Worm (Caenorhabditis elegans) whole organism, dauer: Measurements from ENCODE around the gene nth-1.

Source experiments
- unc-62 ChIP-seq: sonication (generic microtip); optimal IDR thresholded peaks from 2 replicates; lab custom pipeline; 2017; ENCODE audit warnings: missing biosample characterization, missing genetic modification reagents, missing genetic modification characterization

nth-1 gene

DNA sequence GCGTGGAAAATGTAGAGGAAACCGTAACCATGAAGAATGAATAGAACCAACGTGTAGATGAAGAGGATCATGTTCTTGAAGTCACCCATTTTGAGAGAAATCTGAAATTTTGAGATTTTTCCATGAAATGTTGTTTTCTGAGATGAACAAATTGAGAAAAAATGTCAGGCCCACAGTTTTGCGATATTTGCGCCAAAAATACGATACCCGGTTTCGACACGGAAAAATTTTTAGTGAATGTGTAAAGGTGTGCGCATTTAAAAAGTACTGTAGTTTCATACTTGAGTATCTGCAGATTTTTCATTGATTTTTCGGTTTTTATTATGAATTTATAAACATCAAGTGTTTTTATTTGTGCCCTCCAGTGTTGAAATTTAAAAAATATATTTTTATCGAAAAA lies 8.2 kb upstream of the nth-1 start, which contains the start of gene R10E4.9:
R10E4.9 (minus strand) TSS at position 101 of the 400 bp plus-strand sequence.
- no peak for TF ChIP-seq unc-62

- no peak for TF ChIP-seq unc-62
Measured at ce11 chrIII:4300989-4301498, 7.0 kb upstream of the nth-1 start, which contains the start of gene R10E4.11. Gene R10E4.11 (minus strand): TSS chrIII:4301039.

DNA sequence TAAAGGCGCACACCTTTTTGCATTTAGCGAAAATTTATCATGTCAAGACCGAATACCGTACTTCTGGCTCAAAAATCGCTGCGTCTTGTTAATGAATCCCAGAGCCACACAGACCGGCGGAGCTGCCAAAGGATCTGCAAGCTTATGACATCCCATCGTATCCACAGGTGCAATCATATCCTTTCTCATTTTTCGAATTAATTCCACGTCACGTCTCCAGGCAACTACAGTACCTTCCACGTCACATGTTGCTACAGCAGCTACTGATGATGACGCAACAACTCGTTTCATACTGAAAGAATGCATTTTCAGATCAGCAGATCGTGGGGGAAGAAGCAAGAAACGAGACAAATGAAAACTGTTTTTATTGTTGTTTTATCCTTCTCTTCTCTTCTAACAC lies 945 bp downstream of the nth-1 start, which contains the start of gene R10E4.6:
R10E4.6 (plus strand) TSS at position 301 of the 400 bp plus-strand sequence.
- TF ChIP-seq unc-62, result no peak

ce11 chrIII:4291216-4291691 lies 2.8 kb downstream of the nth-1 start, which contains the start of gene mcm-5:
Gene mcm-5 (minus strand): TSS chrIII:4291266.
- TF ChIP-seq unc-62, result no peak

- no peak for TF ChIP-seq unc-62
Measured at ce11 chrIII:4289952-4290351, 4.1 kb downstream of the nth-1 start.

- no peak for TF ChIP-seq unc-62
Measured at ce11 chrIII:4287379-4287778, 6.7 kb downstream of the nth-1 start, which contains the start of gene R10E4.3. Gene R10E4.3 (minus strand): TSS chrIII:4287479.

DNA sequence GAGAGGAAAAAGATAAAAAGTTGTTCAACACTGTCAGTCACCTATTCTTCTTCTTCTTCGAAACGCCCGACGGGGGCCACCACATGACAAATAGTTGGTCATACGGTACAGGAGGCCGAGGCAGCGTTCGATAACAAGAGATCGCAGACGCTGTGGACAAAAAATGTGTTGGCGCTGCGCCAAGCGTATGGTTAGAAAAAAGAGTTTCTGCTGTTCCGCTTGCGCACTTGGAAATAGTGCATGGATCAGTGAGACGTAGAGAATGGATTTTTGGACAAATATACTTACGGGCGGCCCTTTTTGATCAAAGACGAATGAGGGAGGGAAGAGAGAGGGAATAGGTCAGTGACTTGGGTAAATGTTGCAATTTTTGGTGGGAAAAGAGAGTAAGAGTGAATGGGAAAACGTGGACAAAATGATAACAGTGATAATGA lies 9.3 kb downstream of the nth-1 start:
- TF ChIP-seq unc-62, result no peak

DNA sequence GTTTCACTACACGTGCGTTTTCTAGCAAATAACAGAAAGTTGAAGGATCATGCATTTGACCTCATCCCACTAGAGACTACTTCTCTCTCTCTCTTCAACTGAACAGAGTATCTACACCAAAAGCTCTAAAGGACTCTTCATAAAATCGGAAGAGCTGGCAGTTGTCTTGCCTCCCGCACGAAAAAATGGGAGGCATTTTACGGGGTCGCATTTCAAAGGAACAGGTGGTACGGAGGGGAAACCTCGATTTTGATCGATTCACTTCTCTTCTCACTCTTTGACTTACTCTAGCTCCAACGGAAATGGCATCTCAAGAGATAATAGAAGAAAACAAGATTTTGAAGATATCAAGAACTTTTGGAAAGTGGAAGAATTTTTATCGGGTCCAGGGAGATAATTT lies 10.9 kb downstream of the nth-1 start:
- no peak for TF ChIP-seq unc-62

DNA sequence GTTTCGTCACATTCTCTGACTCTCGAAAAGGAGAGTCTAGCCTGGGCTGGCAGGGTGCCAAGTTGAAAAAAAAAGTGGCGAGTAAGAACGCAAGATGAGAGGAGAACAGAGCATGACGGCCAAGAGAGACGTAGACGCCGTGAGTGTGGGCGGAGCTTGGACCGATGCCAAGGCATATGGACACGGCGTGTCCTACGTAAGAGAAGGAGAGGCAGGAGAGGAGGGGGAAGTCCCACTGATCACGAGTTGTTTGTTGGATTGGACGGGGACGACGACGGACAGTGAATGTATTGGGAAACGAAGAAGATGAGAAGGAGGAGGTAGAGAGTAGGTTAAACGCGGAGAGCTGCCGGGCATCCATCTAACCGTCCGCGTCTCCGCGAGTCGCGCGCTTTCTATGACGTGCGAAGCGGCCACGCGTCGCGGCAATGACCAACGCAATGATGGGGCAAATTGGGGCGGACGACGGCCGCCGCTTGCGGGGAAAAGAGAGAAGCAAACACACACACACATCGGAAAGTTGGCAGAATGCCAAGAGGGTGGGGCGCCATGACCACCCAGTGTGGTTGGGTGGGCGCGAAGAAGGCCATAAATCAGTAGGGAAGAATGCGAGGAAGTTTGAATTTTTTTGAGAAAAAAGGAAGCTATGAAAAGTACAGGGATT lies 12.0 kb downstream of the nth-1 start:
- peak; percentile 48 for TF ChIP-seq unc-62

- TF ChIP-seq unc-62, result no peak
Measured at ce11 chrIII:4280215-4281173, 13.6 kb downstream of the nth-1 start, which contains the start of gene sup-26. Gene sup-26 (minus strand): TSS chrIII:4280224.

DNA sequence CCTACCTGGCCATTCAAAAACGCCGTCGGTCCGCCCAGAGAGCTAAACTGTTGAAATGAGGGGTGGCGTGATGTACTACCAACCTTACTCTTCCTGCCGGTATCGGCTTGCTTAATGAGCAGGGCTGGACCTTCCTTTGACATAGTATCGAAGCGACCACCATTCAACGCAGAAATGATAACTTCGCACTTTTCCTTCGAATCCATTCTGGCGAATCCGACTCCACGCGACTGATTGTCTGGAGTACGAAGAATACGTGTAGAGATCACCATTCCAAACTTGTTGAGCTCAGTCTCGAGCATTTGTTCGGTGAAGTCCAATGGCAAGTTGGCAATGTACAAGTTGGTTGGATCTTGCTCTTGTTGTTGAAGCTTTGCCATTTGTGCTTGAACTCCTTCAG lies 15.8 kb downstream of the nth-1 start:
- no peak for TF ChIP-seq unc-62

ce11 chrIII:4277762-4278161 lies 16.3 kb downstream of the nth-1 start:
- no peak for TF ChIP-seq unc-62

- TF ChIP-seq unc-62, result no peak
Measured at ce11 chrIII:4276277-4276676, 17.8 kb downstream of the nth-1 start.

DNA sequence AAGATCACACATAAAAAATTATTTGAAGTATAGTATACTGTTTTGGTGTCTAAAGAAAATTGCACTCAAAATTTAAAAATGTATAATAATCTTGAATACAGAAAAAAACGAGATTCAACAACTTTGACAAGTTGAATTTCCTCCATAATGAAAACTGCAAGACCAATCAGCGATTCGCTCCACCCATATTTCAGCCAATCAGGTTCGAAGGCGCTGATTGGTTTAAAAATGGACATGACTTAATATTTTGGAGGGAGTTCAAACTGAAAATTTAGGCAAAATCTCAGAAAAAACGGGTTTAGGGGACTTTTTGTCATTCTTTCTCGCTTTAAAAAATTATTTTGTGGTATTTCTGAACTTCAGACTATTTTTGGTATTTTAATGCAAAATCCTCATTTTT lies 18.3 kb downstream of the nth-1 start:
- no peak for TF ChIP-seq unc-62

DNA sequence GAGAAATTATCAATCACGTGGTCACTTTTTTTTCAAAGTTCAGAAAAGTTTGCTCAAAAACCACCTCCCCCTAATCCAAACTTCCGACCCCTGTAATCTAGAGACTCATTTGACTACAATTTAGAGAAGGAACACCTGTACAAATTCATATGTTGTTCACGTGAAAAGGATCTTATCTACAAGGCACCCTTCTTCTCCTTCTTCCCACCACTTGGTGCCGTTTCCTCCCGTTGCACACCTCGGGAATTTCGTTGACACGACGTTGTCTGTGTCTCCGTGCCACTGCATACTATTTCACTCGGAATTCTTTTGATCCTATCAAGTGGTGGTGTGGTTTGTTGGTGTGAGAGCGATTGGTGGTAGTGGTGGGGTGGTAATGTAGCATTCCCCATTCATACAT lies 19.5 kb downstream of the nth-1 start:
- TF ChIP-seq unc-62, result no peak

ce11 chrIII:4272864-4273263 lies 21.2 kb downstream of the nth-1 start:
- no peak for TF ChIP-seq unc-62

ce11 chrIII:4271059-4271458 lies 23.0 kb downstream of the nth-1 start:
- TF ChIP-seq unc-62, result no peak
